Worm (Caenorhabditis elegans) whole organism, early embryonic: ENCODE measurements around the gene unc-50.

Experiments
- F13C5.2 ChIP-seq: sonication (generic microtip); optimal IDR thresholded peaks from 2 replicates; lab custom pipeline; 2017; ENCODE audit warnings: mild to moderate bottlenecking, missing genetic modification characterization, inconsistent platforms, missing compliant biosample characterization
- aly-1 ChIP-seq: sonication (generic microtip); optimal IDR thresholded peaks from 2 replicates; lab custom pipeline; 2016; ENCODE audit warnings: missing genetic modification characterization, missing compliant biosample characterization
- ama-1 ChIP-seq: fragments of 150-350 bp; optimal IDR thresholded peaks from 2 replicates; lab custom pipeline; 2014
- ceh-36 ChIP-seq: sonication (generic microtip); optimal IDR thresholded peaks from 2 replicates; lab custom pipeline; 2016; ENCODE audit warnings: missing genetic modification characterization, inconsistent platforms, missing compliant biosample characterization
- ets-7 ChIP-seq: sonication (generic microtip); optimal IDR thresholded peaks from 2 replicates; lab custom pipeline; 2016; ENCODE audit warnings: missing genotype, missing genetic modification characterization, missing compliant biosample characterization
- flt-1 ChIP-seq: fragments of 200-800 bp; sonication (Bioruptor generic); IDR thresholded peaks from 2 replicates; pipeline ENCODE4 v1.3.6; 2022; ENCODE audit warnings: missing genetic modification characterization, missing compliant biosample characterization
- hmbx-1 ChIP-seq: sonication (generic microtip); optimal IDR thresholded peaks from 2 replicates; lab custom pipeline; 2016; ENCODE audit warnings: mild to moderate bottlenecking, missing genetic modification characterization, missing compliant biosample characterization
- hnd-1 ChIP-seq: sonication (generic microtip); optimal IDR thresholded peaks from 2 replicates; lab custom pipeline; 2016; ENCODE audit warnings: missing genetic modification characterization, missing compliant biosample characterization
- scrt-1 ChIP-seq: fragments of 200-800 bp; sonication (Bioruptor generic); IDR thresholded peaks from 2 replicates; pipeline ENCODE4 v1.3.6; 2022; ENCODE audit warnings: missing genetic modification characterization, missing compliant biosample characterization
- sea-1 ChIP-seq: fragments of 200-800 bp; sonication (Bioruptor generic); conservative IDR thresholded peaks from 2 replicates; pipeline ENCODE4 v1.3.6; 2022; ENCODE audit warnings: missing genetic modification characterization, missing compliant biosample characterization
- tbx-37 ChIP-seq: fragments of 200-800 bp; sonication (Bioruptor generic); conservative IDR thresholded peaks from 2 replicates; pipeline ENCODE4 v1.3.6; 2022; ENCODE audit warnings: missing genetic modification reagents, missing genetic modification characterization, missing compliant biosample characterization
- tra-4 ChIP-seq: sonication (generic microtip); optimal IDR thresholded peaks from 2 replicates; lab custom pipeline; 2017; ENCODE audit warnings: missing genetic modification characterization, missing compliant biosample characterization

ce11 chrIII:10320788-10321187 lies 2.8 kb upstream of the unc-50 start, which contains the start of gene sas-7:
- TF ChIP-seq ama-1 (lab: Kevin White, UChicago) (no peak), scrt-1 (GFP tag; lab: Robert Waterston, UW) (no peak), flt-1 (GFP tag; lab: Robert Waterston, UW) (no peak), hnd-1 (tag; lab: Kevin White, UChicago) (no peak), aly-1 (tag; lab: Kevin White, UChicago) (no peak), ets-7 (no peak), ceh-36 (no peak), F13C5.2 (tag; lab: Kevin White, UChicago) (no peak), tbx-37 (GFP tag; lab: Robert Waterston, UW) (no peak), hmbx-1 (tag; lab: Kevin White, UChicago) (no peak), sea-1 (GFP tag; lab: Robert Waterston, UW) (no peak), tra-4 (no peak)
